Fruit fly (Drosophila melanogaster): ENCODE data around the gene Mur29B.

Gene Mur29B

dm6 chr2L:8307817-8308551 lies 44.0 kb upstream of the Mur29B start, which contains the start of the genes Ostgamma and Mettl14 (continued):
- TF ChIP-seq CG7839 (tag; optimal IDR thresholded peaks at IDR 0.05), result no peak
- peak; percentile 62 for TF ChIP-seq Dref (GFP tag; IDR thresholded peaks at IDR 0.05)
- peak; percentile 66 for TF ChIP-seq CG2129 (GFP tag; IDR thresholded peaks at IDR 0.05; ENCODE audit: partially characterized antibody)
- no peak for TF ChIP-seq pnt (GFP tag; optimal IDR thresholded peaks at IDR 0.05)
- TF ChIP-seq scrt (GFP tag; optimal IDR thresholded peaks at IDR 0.05), result no peak
- peak; percentile 41 for TF ChIP-seq Bgb (GFP tag; IDR thresholded peaks at IDR 0.05; ENCODE audit: partially characterized antibody)
- TF ChIP-seq CG2712 (tag; optimal IDR thresholded peaks at IDR 0.05), result peak; percentile 84
- TF ChIP-seq CG8281 (tag; optimal IDR thresholded peaks at IDR 0.05), result no peak
- TF ChIP-seq CG6175 (GFP tag; IDR thresholded peaks at IDR 0.05), result no peak
- TF ChIP-seq Camta (GFP tag; optimal IDR thresholded peaks at IDR 0.05), result no peak
- no peak for TF ChIP-seq caup (GFP tag; optimal IDR thresholded peaks at IDR 0.05; ENCODE audit: severe bottlenecking)
- TF ChIP-seq CG14050 (GFP tag; IDR thresholded peaks at IDR 0.05), result no peak
- TF ChIP-seq nmo (GFP tag; optimal IDR thresholded peaks at IDR 0.05), result peak; percentile 46
- no peak for TF ChIP-seq lab (GFP tag; optimal IDR thresholded peaks at IDR 0.05)
- peak; percentile 68 for TF ChIP-seq amos (GFP tag; IDR thresholded peaks at IDR 0.05; ENCODE audit: partially characterized antibody)
- TF ChIP-seq dimm (GFP tag; IDR thresholded peaks at IDR 0.05), result no peak
- TF ChIP-seq pzg (GFP tag; optimal IDR thresholded peaks at IDR 0.05), result peak; percentile 48
- TF ChIP-seq unc-4 (GFP tag; IDR thresholded peaks at IDR 0.05; ENCODE audit: partially characterized antibody), result peak; percentile 83
- TF ChIP-seq odd (GFP tag; optimal IDR thresholded peaks at IDR 0.05), result no peak
- TF ChIP-seq corto (GFP tag; optimal IDR thresholded peaks at IDR 0.05), result no peak
- TF ChIP-seq bbx (GFP tag; IDR thresholded peaks at IDR 0.05; ENCODE audit: partially characterized antibody), result peak; percentile 35; the same call in 1 of the 2 replicates
- peak; percentile 81 for TF ChIP-seq CG34224 (GFP tag; IDR thresholded peaks at IDR 0.05; ENCODE audit: partially characterized antibody)
- no peak for TF ChIP-seq CG4854 (GFP tag; optimal IDR thresholded peaks at IDR 0.05)
- TF ChIP-seq CG2120 (GFP tag; optimal IDR thresholded peaks at IDR 0.05), result peak; percentile 34
- TF ChIP-seq fd102C (GFP tag; optimal IDR thresholded peaks at IDR 0.05), result no peak
- no peak for TF ChIP-seq Hsf (GFP tag; optimal IDR thresholded peaks at IDR 0.05)
- no peak for TF ChIP-seq en (GFP tag; optimal IDR thresholded peaks at IDR 0.05)
- no peak for TF ChIP-seq Hey (tag; optimal IDR thresholded peaks at IDR 0.05)
- TF ChIP-seq zen (tag; optimal IDR thresholded peaks at IDR 0.05), result peak; percentile 3
- peak; percentile 36 for TF ChIP-seq trem (tag; optimal IDR thresholded peaks at IDR 0.05)
- peak; percentile 89 for TF ChIP-seq Scr (GFP tag; IDR thresholded peaks at IDR 0.05; ENCODE audit: partially characterized antibody)
- peak; percentile 17 for TF ChIP-seq Fer1 (GFP tag; optimal IDR thresholded peaks at IDR 0.05)
- no peak for TF ChIP-seq CG17612 (GFP tag; IDR thresholded peaks at IDR 0.05)
- TF ChIP-seq MESR4 (GFP tag; optimal IDR thresholded peaks at IDR 0.05), result peak; percentile 55
- peak; percentile 46; the same call in 1 of the 3 replicates for TF ChIP-seq zen2 (GFP tag; IDR thresholded peaks at IDR 0.05; ENCODE audit: partially characterized antibody)
- TF ChIP-seq Nf-YC (tag; optimal IDR thresholded peaks at IDR 0.05), result peak; percentile 42
- TF ChIP-seq phol (tag; optimal IDR thresholded peaks at IDR 0.05), result peak; percentile 19
- no peak for TF ChIP-seq chm (GFP tag; IDR thresholded peaks at IDR 0.05)
- peak in 1 of 2 experiments; percentile 65 for TF ChIP-seq crp (GFP tag; optimal IDR thresholded peaks at IDR 0.05)
- peak in 1 of 3 experiments; percentile 31 for TF ChIP-seq lola (GFP tag; optimal IDR thresholded peaks at IDR 0.05)
- no peak for TF ChIP-seq dysf (GFP tag; IDR thresholded peaks at IDR 0.05)
- TF ChIP-seq CG14860 (GFP tag; IDR thresholded peaks at IDR 0.05; ENCODE audit: partially characterized antibody), result peak; percentile 66; the same call in 2 of the 3 replicates
- TF ChIP-seq Sry-δ (GFP tag; optimal IDR thresholded peaks at IDR 0.05), result peak; percentile 74
- no peak for TF ChIP-seq CG5180 (GFP tag; optimal IDR thresholded peaks at IDR 0.05)
- no peak for TF ChIP-seq CG10209 (GFP tag; optimal IDR thresholded peaks at IDR 0.05)
- peak; percentile 36; the same call in 1 of the 3 replicates for TF ChIP-seq CG17361 (GFP tag; IDR thresholded peaks at IDR 0.05)
- peak; percentile 16 for TF ChIP-seq Max (GFP tag; optimal IDR thresholded peaks at IDR 0.05)
